Worm (Caenorhabditis elegans) whole organism, L4/young adult: ENCODE results near the gene gba-1.

Experiments
- W03F9.2 ChIP-seq: fragments of 150-350 bp; optimal IDR thresholded peaks from 2 replicates; lab custom pipeline; 2014; ENCODE audit warnings: missing biosample characterization, missing genetic modification characterization
- dao-5 ChIP-seq: sonication (generic microtip); optimal IDR thresholded peaks from 2 replicates; lab custom pipeline; 2016; ENCODE audit warnings: missing genotype, missing genetic modification characterization, moderate library complexity, missing compliant biosample characterization
- him-1 ChIP-seq: sonication (generic microtip); optimal IDR thresholded peaks from 2 replicates; lab custom pipeline; 2016; ENCODE audit warnings: missing genotype, missing genetic modification reagents, missing genetic modification characterization, missing compliant biosample characterization

- TF ChIP-seq him-1 (tag; lab: Kevin White, UChicago) (no peak), dao-5 (tag; lab: Kevin White, UChicago) (no peak), W03F9.2 (tag; lab: Kevin White, UChicago) (no peak)
These were observed 43.3 kb downstream of the gba-1 start, which contains the start of gene Y59C2A.3 for ce11 chrII:2219880-2220279.
